Worm (Caenorhabditis elegans): ENCODE results near the gene F46B6.10.

F46B6.10 gene

DNA sequence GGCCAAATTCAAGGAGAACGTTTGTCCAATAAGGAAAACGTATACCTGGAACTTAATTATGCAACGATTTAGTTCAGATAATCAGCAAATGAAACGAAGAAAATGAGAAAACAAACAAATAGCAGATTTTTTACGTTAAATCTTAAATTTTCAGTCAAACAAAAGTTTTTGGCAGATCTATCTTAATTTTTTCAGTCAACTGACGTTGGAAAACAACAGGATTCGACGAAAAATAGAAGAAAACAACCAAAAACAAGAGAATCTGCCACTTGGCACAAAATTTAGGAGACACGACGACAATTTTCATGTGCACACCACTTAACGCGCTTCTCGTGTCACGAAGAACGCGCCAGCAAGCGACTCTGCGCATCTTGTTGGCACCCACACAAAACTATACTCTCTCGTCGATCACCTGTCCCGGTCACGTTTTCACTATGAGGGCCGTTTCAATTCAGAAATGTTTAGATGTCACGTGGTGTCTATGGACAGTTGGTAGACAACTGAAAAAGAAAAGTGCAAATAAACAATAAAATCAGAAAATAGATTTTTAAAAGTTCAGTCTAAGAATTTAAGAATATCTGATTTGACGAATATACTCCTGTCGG is 12.1 kb downstream of the F46B6.10 start, which contains the start of gene ztf-7 (continued):
- TF ChIP-seq hmg-20 (GFP tag; IDR thresholded peaks at IDR 0.05) (peak; percentile 63), bed-2 (GFP tag; IDR thresholded peaks at IDR 0.05) (no peak), mxl-1 (tag; optimal IDR thresholded peaks at IDR 0.05) (no peak), Y79H2A.3 (GFP tag; conservative IDR thresholded peaks at IDR 0.05) (no peak), F52B5.7 (tag; optimal IDR thresholded peaks at IDR 0.05) (peak; percentile 31), ztf-3 (GFP tag; optimal IDR thresholded peaks at IDR 0.05) (peak; percentile 75), lsy-27 (tag; optimal IDR thresholded peaks at IDR 0.05; ENCODE audit: borderline replicate concordance, insufficient read depth) (no peak), tbx-9 (tag; optimal IDR thresholded peaks at IDR 0.05; ENCODE audit: borderline replicate concordance) (no peak), lin-54 (GFP tag; optimal IDR thresholded peaks at IDR 0.05) (peak; percentile 91), repo-1 (tag; optimal IDR thresholded peaks at IDR 0.05) (peak; percentile 96), snpc-1.3 (tag; optimal IDR thresholded peaks at IDR 0.05; ENCODE audit: insufficient read depth) (no peak), egl-44 (GFP tag; IDR thresholded peaks at IDR 0.05) (peak; percentile 68), hlh-12 (tag; optimal IDR thresholded peaks at IDR 0.05) (no peak), nhr-80 (tag; optimal IDR thresholded peaks at IDR 0.05) (peak; percentile 99), dox-1 (GFP tag; IDR thresholded peaks at IDR 0.05) (peak; percentile 98), B0261.1 (tag; optimal IDR thresholded peaks at IDR 0.05) (peak; percentile 12), egl-18 (GFP tag; IDR thresholded peaks at IDR 0.05) (0 out of 2 replicates have a peak, but pooled peaks have one; percentile 64), bed-1 (GFP tag; IDR thresholded peaks at IDR 0.05) (0 out of 2 replicates have a peak, but pooled peaks have one; percentile 75), unc-62 (GFP tag; optimal IDR thresholded peaks at IDR 0.05) (no peak), ceh-58 (GFP tag; IDR thresholded peaks at IDR 0.05) (no peak), attf-3 (GFP tag; conservative IDR thresholded peaks at IDR 0.05) (peak; percentile 51; the same call in 1 of the 2 replicates), Y95B8A.8 (GFP tag; IDR thresholded peaks at IDR 0.05) (peak; percentile 90), pbrm-1 (GFP tag; IDR thresholded peaks at IDR 0.05) (peak; percentile 97), lin-26 (GFP tag; IDR thresholded peaks at IDR 0.05) (no peak), die-1 (tag; optimal IDR thresholded peaks at IDR 0.05) (no peak), B0019.2 (GFP tag; conservative IDR thresholded peaks at IDR 0.05) (no peak), hlh-26 (GFP tag; conservative IDR thresholded peaks at IDR 0.05) (no peak), ceh-100 (GFP tag; IDR thresholded peaks at IDR 0.05) (peak; percentile 82), F22D6.2 (tag; optimal IDR thresholded peaks at IDR 0.05) (peak; percentile 87), fkh-3 (tag; optimal IDR thresholded peaks at IDR 0.05) (no peak), K12H6.12 (tag; optimal IDR thresholded peaks at IDR 0.05) (peak; percentile 97), mcd-1 (GFP tag; IDR thresholded peaks at IDR 0.05) (peak; percentile 92), Y53G8AR.9 (GFP tag; conservative IDR thresholded peaks at IDR 0.05) (peak; percentile 95), somi-1 (GFP tag; optimal IDR thresholded peaks at IDR 0.05) (peak; percentile 92), ZK185.1 (tag; optimal IDR thresholded peaks at IDR 0.05; ENCODE audit: poor library complexity, severe bottlenecking) (peak; percentile 78), mes-4 (tag; optimal IDR thresholded peaks at IDR 0.05) (no peak), let-607 (tag; optimal IDR thresholded peaks at IDR 0.05) (peak; percentile 97 to 98), nfya-2 (GFP tag; IDR thresholded peaks at IDR 0.05) (no peak), hsf-1 (GFP tag; IDR thresholded peaks at IDR 0.05) (peak; percentile 62; the same call in 1 of the 2 replicates), ztf-25 (GFP tag; IDR thresholded peaks at IDR 0.05) (no peak), cebp-2 (GFP tag; IDR thresholded peaks at IDR 0.05) (peak; percentile 65; the same call in 1 of the 2 replicates), F39B2.1 (GFP tag; IDR thresholded peaks at IDR 0.05) (no peak), ztf-28 (GFP tag; IDR thresholded peaks at IDR 0.05) (no peak), sdz-38 (tag; optimal IDR thresholded peaks at IDR 0.05) (no peak), hrde-1 (tag; optimal IDR thresholded peaks at IDR 0.05; ENCODE audit: borderline replicate concordance) (no peak), athp-1 (tag; optimal IDR thresholded peaks at IDR 0.05) (peak; percentile 61), nhr-179 (tag; optimal IDR thresholded peaks at IDR 0.05) (no peak), rcor-1 (GFP tag; IDR thresholded peaks at IDR 0.05) (peak; percentile 92)
